Worm (Caenorhabditis elegans): Measurements from ENCODE around the gene mdl-1.

- TF ChIP-seq W03F9.2 (tag; optimal IDR thresholded peaks at IDR 0.05) (no peak), dao-5 (tag; optimal IDR thresholded peaks at IDR 0.05) (no peak)
Observed at ce11 chrX:6761211-6761610, 19.1 kb downstream of the mdl-1 start.
